Worm (Caenorhabditis elegans): ENCODE results near the gene Y38H8A.4.

Gene Y38H8A.4

ce11 chrIV:13487019-13487418, 14.8 kb upstream of the Y38H8A.4 start:
- TF ChIP-seq nfya-1 (tag; optimal IDR thresholded peaks at IDR 0.05; ENCODE audit: borderline replicate concordance, insufficient read depth) (no peak), ceh-100 (GFP tag; IDR thresholded peaks at IDR 0.05) (peak; percentile 69), akir-1 (GFP tag; optimal IDR thresholded peaks at IDR 0.05) (no peak), madf-10 (tag; optimal IDR thresholded peaks at IDR 0.05) (no peak), hrde-1 (tag; optimal IDR thresholded peaks at IDR 0.05; ENCODE audit: borderline replicate concordance) (no peak), snpc-1.3 (tag; optimal IDR thresholded peaks at IDR 0.05; ENCODE audit: insufficient read depth) (no peak), unc-62 (GFP tag; optimal IDR thresholded peaks at IDR 0.05) (no peak)

- peak; percentile 65; the same call in 1 of the 2 replicates for TF ChIP-seq cebp-2 (GFP tag; IDR thresholded peaks at IDR 0.05)
- no peak for TF ChIP-seq B0035.1 (tag; optimal IDR thresholded peaks at IDR 0.05)
- no peak for TF ChIP-seq Y56A3A.18 (GFP tag; IDR thresholded peaks at IDR 0.05)
Observed at ce11 chrIV:13483596-13483995, 11.4 kb upstream of the Y38H8A.4 start.

- TF ChIP-seq attf-6 (GFP tag; IDR thresholded peaks at IDR 0.05) (no peak), lag-1 (GFP tag; IDR thresholded peaks at IDR 0.05) (no peak), ztf-18 (tag; optimal IDR thresholded peaks at IDR 0.05) (no peak), ceh-40 (GFP tag; IDR thresholded peaks at IDR 0.05) (no peak), atf-7 (tag; optimal IDR thresholded peaks at IDR 0.05) (no peak), tbx-9 (tag; optimal IDR thresholded peaks at IDR 0.05; ENCODE audit: borderline replicate concordance) (no peak), him-1 (tag; optimal IDR thresholded peaks at IDR 0.05) (no peak), B0261.1 (tag; optimal IDR thresholded peaks at IDR 0.05) (no peak), ceh-27 (GFP tag; optimal IDR thresholded peaks at IDR 0.05) (no peak), akir-1 (GFP tag; optimal IDR thresholded peaks at IDR 0.05) (no peak)
Observed at ce11 chrIV:13482469-13482868, 10.3 kb upstream of the Y38H8A.4 start, which contains the start of gene Y38H8A.1. Gene Y38H8A.1 (plus strand): TSS chrIV:13482769.

ce11 chrIV:13474132-13474531, 2.0 kb upstream of the Y38H8A.4 start, which contains the start of gene Y38H8A.2:
Gene Y38H8A.2 (plus strand): TSS chrIV:13474432.
- TF ChIP-seq F37B4.10 (GFP tag; IDR thresholded peaks at IDR 0.05): no peak
- TF ChIP-seq madf-6 (GFP tag; IDR thresholded peaks at IDR 0.05): no peak
- TF ChIP-seq egl-44 (GFP tag; IDR thresholded peaks at IDR 0.05): no peak

- TF ChIP-seq ztf-6 (GFP tag; IDR thresholded peaks at IDR 0.05): no peak
- TF ChIP-seq him-1 (tag; optimal IDR thresholded peaks at IDR 0.05): no peak
- TF ChIP-seq mxl-1 (tag; optimal IDR thresholded peaks at IDR 0.05): no peak
- no peak for TF ChIP-seq akir-1 (GFP tag; optimal IDR thresholded peaks at IDR 0.05)
- no peak for TF ChIP-seq bed-1 (GFP tag; IDR thresholded peaks at IDR 0.05)
- TF ChIP-seq sea-2 (GFP tag; IDR thresholded peaks at IDR 0.05): no peak
- no peak for TF ChIP-seq ztf-3 (GFP tag; optimal IDR thresholded peaks at IDR 0.05)
- TF ChIP-seq tlf-1 (GFP tag; optimal IDR thresholded peaks at IDR 0.05): no peak
- no peak for TF ChIP-seq hmg-20 (GFP tag; IDR thresholded peaks at IDR 0.05)
- no peak for TF ChIP-seq xnd-1 (tag; optimal IDR thresholded peaks at IDR 0.05)
- no peak for TF ChIP-seq ceh-27 (GFP tag; optimal IDR thresholded peaks at IDR 0.05)
- TF ChIP-seq Y53F4B.3 (GFP tag; IDR thresholded peaks at IDR 0.05): no peak
Observed at ce11 chrIV:13465797-13466196, 6.4 kb downstream of the Y38H8A.4 start, which contains the start of gene fezf-1. Gene fezf-1 (plus strand): TSS chrIV:13466097.

- TF ChIP-seq egrh-3 (GFP tag; IDR thresholded peaks at IDR 0.05) (peak; percentile 28; the same call in 1 of the 2 replicates), dox-1 (GFP tag; IDR thresholded peaks at IDR 0.05) (0 out of 2 replicates have a peak, but pooled peaks have one; percentile 6), cebp-2 (GFP tag; IDR thresholded peaks at IDR 0.05) (0 out of 2 replicates have a peak, but pooled peaks have one; percentile 47), hsf-1 (GFP tag; IDR thresholded peaks at IDR 0.05) (peak; percentile 95)
Observed at ce11 chrIV:13464620-13465019, 7.6 kb downstream of the Y38H8A.4 start.

All from whole organism, young adult.